Fruit fly (Drosophila melanogaster) whole organism, embryonic: ENCODE data around the gene CG5861.

Experiments
- ATbp ChIP-seq: fragments of 200-800 bp; sonication (Bioruptor generic); optimal IDR thresholded peaks from 2 replicates; lab custom pipeline; 2017; ENCODE audit warnings: missing biosample characterization, mild to moderate bottlenecking, missing genetic modification characterization, missing genetic modification reagents
- C15 ChIP-seq: fragments of 200-800 bp; sonication (Bioruptor generic); IDR thresholded peaks from 3 replicates; pipeline ENCODE4 v1.3.6; 2022; ENCODE audit warnings: missing biosample characterization, missing genetic modification characterization
- CG10543 ChIP-seq: fragments of 200-800 bp; sonication (Bioruptor generic); optimal IDR thresholded peaks from 3 replicates; lab custom pipeline; 2017; ENCODE audit warnings: missing biosample characterization, mild to moderate bottlenecking, missing genetic modification characterization, moderate library complexity
- CG10979 ChIP-seq: fragments of 200-800 bp; sonication (Bioruptor generic); optimal IDR thresholded peaks from 2 replicates; lab custom pipeline; 2018; ENCODE audit warnings: missing biosample characterization, mild to moderate bottlenecking, missing genetic modification characterization, moderate library complexity
- CG12299 ChIP-seq: fragments of 200-800 bp; sonication (Bioruptor generic); optimal IDR thresholded peaks from 2 replicates; lab custom pipeline; 2018; ENCODE audit warnings: missing biosample characterization, mild to moderate bottlenecking, missing genetic modification characterization
- CG1233 ChIP-seq: fragments of 200-800 bp; sonication (Bioruptor generic); optimal IDR thresholded peaks from 4 replicates; lab custom pipeline; 2018; ENCODE audit warnings: missing biosample characterization, mild to moderate bottlenecking, missing genetic modification characterization
- CG12769 ChIP-seq: fragments of 200-800 bp; sonication (Bioruptor generic); optimal IDR thresholded peaks from 2 replicates; lab custom pipeline; 2019; ENCODE audit warnings: missing biosample characterization, mild to moderate bottlenecking, missing genetic modification characterization, moderate library complexity
- CG15601 ChIP-seq: fragments of 200-800 bp; sonication (Bioruptor generic); optimal IDR thresholded peaks from 3 replicates; lab custom pipeline; 2019; ENCODE audit warnings: missing biosample characterization, mild to moderate bottlenecking, missing genetic modification characterization, moderate library complexity
- CG1647 ChIP-seq: fragments of 200-800 bp; sonication (Bioruptor generic); optimal IDR thresholded peaks from 3 replicates; lab custom pipeline; 2016; ENCODE audit warnings: missing biosample characterization, missing genetic modification characterization
- CG16813 ChIP-seq: fragments of 200-800 bp; sonication (Bioruptor generic); IDR thresholded peaks from 3 replicates; pipeline ENCODE4 v1.3.6; 2022; ENCODE audit warnings: missing biosample characterization, missing genetic modification characterization; ENCODE audit not compliant: partially characterized antibody
- CG17186 ChIP-seq: fragments of 200-800 bp; sonication (Bioruptor generic); optimal IDR thresholded peaks from 3 replicates; lab custom pipeline; 2017; ENCODE audit warnings: missing biosample characterization, missing genetic modification reagents, missing genetic modification characterization
- CG17912 ChIP-seq: fragments of 200-800 bp; sonication (Bioruptor generic); optimal IDR thresholded peaks from 2 replicates; lab custom pipeline; 2018; ENCODE audit warnings: missing biosample characterization, mild to moderate bottlenecking, missing genetic modification characterization
- CG2116 ChIP-seq: fragments of 200-800 bp; sonication (Bioruptor generic); optimal IDR thresholded peaks from 3 replicates; lab custom pipeline; 2018; ENCODE audit warnings: missing biosample characterization, mild to moderate bottlenecking, missing genetic modification characterization
- CG2199 ChIP-seq: fragments of 200-800 bp; sonication (Bioruptor generic); IDR thresholded peaks from 3 replicates; pipeline ENCODE4 v1.3.6; 2022; ENCODE audit warnings: missing biosample characterization, missing genetic modification characterization
- CG4820 ChIP-seq: fragments of 200-800 bp; sonication (Bioruptor generic); optimal IDR thresholded peaks from 3 replicates; lab custom pipeline; 2016; ENCODE audit warnings: missing biosample characterization, missing genetic modification characterization
- CG5245 ChIP-seq: fragments of 200-800 bp; sonication (Bioruptor generic); optimal IDR thresholded peaks from 3 replicates; lab custom pipeline; 2016; ENCODE audit warnings: missing biosample characterization, missing genetic modification characterization
- CG6765 ChIP-seq: fragments of 200-800 bp; sonication (Bioruptor generic); optimal IDR thresholded peaks from 3 replicates; lab custom pipeline; 2017; ENCODE audit warnings: missing biosample characterization, mild to moderate bottlenecking, missing genetic modification characterization
- CG7963 ChIP-seq: fragments of 200-800 bp; sonication (Bioruptor generic); IDR thresholded peaks from 3 replicates; pipeline ENCODE4 v1.3.6; 2022; ENCODE audit warnings: missing biosample characterization, missing genetic modification characterization; ENCODE audit not compliant: partially characterized antibody
- CG9215 ChIP-seq: fragments of 200-800 bp; sonication (Bioruptor generic); IDR thresholded peaks from 2 replicates; pipeline ENCODE4 v1.3.6; 2022; ENCODE audit warnings: missing biosample characterization, missing genetic modification characterization
- CrebB ChIP-seq: fragments of 200-800 bp; sonication (Bioruptor generic); optimal IDR thresholded peaks from 3 replicates; lab custom pipeline; 2018; ENCODE audit warnings: missing biosample characterization, mild to moderate bottlenecking, missing genetic modification characterization
- HLH3B ChIP-seq: fragments of 200-800 bp; sonication (Bioruptor generic); IDR thresholded peaks from 2 replicates; pipeline ENCODE4 v1.3.6; 2022; ENCODE audit warnings: missing biosample characterization, missing genetic modification characterization
- Hmr ChIP-seq: fragments of 200-800 bp; sonication (Bioruptor generic); optimal IDR thresholded peaks from 3 replicates; lab custom pipeline; 2017; ENCODE audit warnings: mild to moderate bottlenecking, missing biosample characterization, missing genetic modification reagents, missing genetic modification characterization
- Hmx ChIP-seq: fragments of 200-800 bp; sonication (Bioruptor generic); optimal IDR thresholded peaks from 2 replicates; lab custom pipeline; 2016; ENCODE audit warnings: missing biosample characterization, missing genetic modification characterization
- Mes4 ChIP-seq: fragments of 200-800 bp; sonication (Bioruptor generic); optimal IDR thresholded peaks from 2 replicates; lab custom pipeline; 2016; ENCODE audit warnings: missing biosample characterization, missing genetic modification characterization
- Myb ChIP-seq: fragments of 200-800 bp; sonication (Bioruptor generic); optimal IDR thresholded peaks from 2 replicates; lab custom pipeline; 2016; ENCODE audit warnings: missing biosample characterization, missing genetic modification characterization
- Opbp ChIP-seq: fragments of 200-800 bp; sonication (Bioruptor generic); IDR thresholded peaks from 3 replicates; pipeline ENCODE4 v1.3.6; 2022; ENCODE audit warnings: missing biosample characterization, missing genetic modification characterization; ENCODE audit not compliant: partially characterized antibody
- Ptx1 ChIP-seq: fragments of 200-800 bp; sonication (Bioruptor generic); IDR thresholded peaks from 2 replicates; pipeline ENCODE4 v1.3.6; 2022; ENCODE audit warnings: missing biosample characterization, missing genetic modification characterization
- Ssrp ChIP-seq: fragments of 200-800 bp; sonication (Bioruptor generic); optimal IDR thresholded peaks from 2 replicates; lab custom pipeline; 2018; ENCODE audit warnings: missing biosample characterization, mild to moderate bottlenecking, missing genetic modification characterization, moderate library complexity
- Vsx1 ChIP-seq: fragments of 200-800 bp; sonication (Bioruptor generic); optimal IDR thresholded peaks from 2 replicates; lab custom pipeline; 2017; ENCODE audit warnings: missing biosample characterization, mild to moderate bottlenecking, missing genetic modification characterization, missing genetic modification reagents
- ap ChIP-seq: fragments of 200-800 bp; sonication (Bioruptor generic); IDR thresholded peaks from 2 replicates; pipeline ENCODE4 v1.3.6; 2022; ENCODE audit warnings: missing biosample characterization, missing genetic modification characterization
- ash1 ChIP-seq: fragments of 200-800 bp; sonication (Bioruptor generic); optimal IDR thresholded peaks from 2 replicates; lab custom pipeline; 2018; ENCODE audit warnings: missing biosample characterization, mild to moderate bottlenecking, missing genetic modification characterization
- ato ChIP-seq: fragments of 200-800 bp; sonication (Bioruptor generic); IDR thresholded peaks from 2 replicates; pipeline ENCODE4 v1.3.6; 2022; ENCODE audit warnings: missing biosample characterization, missing genetic modification characterization; ENCODE audit not compliant: partially characterized antibody
- az2 ChIP-seq: fragments of 200-800 bp; sonication (Bioruptor generic); optimal IDR thresholded peaks from 3 replicates; lab custom pipeline; 2016; ENCODE audit warnings: missing biosample characterization, missing genetic modification characterization
- croc ChIP-seq: fragments of 200-800 bp; sonication (Bioruptor generic); conservative IDR thresholded peaks from 3 replicates; pipeline ENCODE4 v1.3.6; 2022; ENCODE audit warnings: missing biosample characterization, missing genetic modification characterization
- danr ChIP-seq: fragments of 200-800 bp; sonication (Bioruptor generic); IDR thresholded peaks from 2 replicates; pipeline ENCODE4 v1.3.6; 2022; ENCODE audit warnings: missing biosample characterization, missing genetic modification characterization
- fd102C ChIP-seq: fragments of 200-800 bp; sonication (Bioruptor generic); optimal IDR thresholded peaks from 2 replicates; lab custom pipeline; 2018; ENCODE audit warnings: missing biosample characterization, mild to moderate bottlenecking, missing genetic modification characterization, moderate library complexity
- fru ChIP-seq: fragments of >200 bp; optimal IDR thresholded peaks from 2 replicates; lab custom pipeline; 2017
- gfzf ChIP-seq: fragments of 200-800 bp; sonication (Bioruptor generic); optimal IDR thresholded peaks from 2 replicates; lab custom pipeline; 2016; ENCODE audit warnings: missing biosample characterization, mild to moderate bottlenecking, missing genetic modification characterization, moderate library complexity
- hbn ChIP-seq: fragments of 200-800 bp; sonication (Bioruptor generic); IDR thresholded peaks from 2 replicates; pipeline ENCODE4 v1.3.6; 2022; ENCODE audit warnings: missing biosample characterization, missing genetic modification characterization; ENCODE audit not compliant: partially characterized antibody
- kay ChIP-seq: fragments of 200-800 bp; sonication (Bioruptor generic); optimal IDR thresholded peaks from 2 replicates; lab custom pipeline; 2016; ENCODE audit warnings: missing biosample characterization, missing genetic modification characterization
- lov ChIP-seq, 2 experiments: fragments of 200-800 bp in 1 of 2; fragments of >200 bp in 1 of 2; sonication (Bioruptor generic) in 1 of 2; IDR thresholded peaks in 1 of 2; optimal IDR thresholded peaks in 1 of 2; 2 replicates in 1 of 2; 3 replicates in 1 of 2; pipeline versions ENCODE4 v1.3.6 to Lab custom; 2017 to 2022; ENCODE audit warnings: missing biosample characterization in 1 of 2, missing genetic modification characterization in 1 of 2
- psq ChIP-seq: fragments of 200-800 bp; sonication (Bioruptor generic); optimal IDR thresholded peaks from 2 replicates; lab custom pipeline; 2017; ENCODE audit warnings: missing biosample characterization, missing genetic modification characterization
- schlank ChIP-seq: fragments of 200-800 bp; sonication (Bioruptor generic); optimal IDR thresholded peaks from 2 replicates; lab custom pipeline; 2018; ENCODE audit warnings: missing biosample characterization, mild to moderate bottlenecking, missing genetic modification characterization
- stwl ChIP-seq: fragments of 200-800 bp; sonication (Bioruptor generic); optimal IDR thresholded peaks from 3 replicates; lab custom pipeline; 2018; ENCODE audit warnings: missing biosample characterization, mild to moderate bottlenecking, missing genetic modification characterization, moderate library complexity
- tgo ChIP-seq: fragments of 200-800 bp; sonication (Bioruptor generic); IDR thresholded peaks from 3 replicates; pipeline ENCODE4 v1.3.6; 2022; ENCODE audit warnings: missing biosample characterization, missing genetic modification characterization
- tio ChIP-seq: fragments of 200-800 bp; sonication (Bioruptor generic); optimal IDR thresholded peaks from 2 replicates; lab custom pipeline; 2017; ENCODE audit warnings: missing biosample characterization, missing genetic modification characterization, inconsistent platforms
- tll ChIP-seq, 2 experiments: fragments of 200-800 bp in 1 of 2; fragments of >200 bp in 1 of 2; sonication (Bioruptor generic) in 1 of 2; optimal IDR thresholded peaks; 2 replicates each; lab custom pipeline; 2017 to 2019; ENCODE audit warnings: missing biosample characterization in 2 of 2, missing genetic modification characterization in 2 of 2, mild to moderate bottlenecking in 1 of 2, moderate library complexity in 1 of 2
- vfl ChIP-seq: fragments of 200-800 bp; sonication (Bioruptor generic); optimal IDR thresholded peaks from 2 replicates; lab custom pipeline; 2016; ENCODE audit warnings: missing biosample characterization, missing genetic modification characterization

The CG5861 gene

dm6 chr2L:16317777-16318610 lies 10.9 kb upstream of the CG5861 start (continued):
- peak; percentile 23 for TF ChIP-seq schlank (tag; lab: Kevin White, UChicago)
- peak; percentile 57; the same call in 1 of the 2 replicates for TF ChIP-seq HLH3B (GFP tag; lab: Robert Waterston, UW)
- TF ChIP-seq Opbp (GFP tag; lab: Robert Waterston, UW) = no peak
- TF ChIP-seq CG4820 (GFP tag; lab: Kevin White, UChicago) = no peak
- TF ChIP-seq CG10543 = peak; percentile 79
- TF ChIP-seq Hmr (GFP tag; lab: Kevin White, UChicago) = peak; percentile 82
- no peak for TF ChIP-seq ash1 (GFP tag; lab: Kevin White, UChicago)
- no peak for TF ChIP-seq Hmx (GFP tag; lab: Kevin White, UChicago)
- no peak for TF ChIP-seq gfzf
- TF ChIP-seq CG2116 (GFP tag; lab: Kevin White, UChicago) = peak; percentile 27
- TF ChIP-seq CG10979 = no peak
- peak; percentile 13 for TF ChIP-seq Myb
- TF ChIP-seq CG7963 (GFP tag; lab: Robert Waterston, UW) = no peak
- peak; percentile 77 for TF ChIP-seq Vsx1
- no peak for TF ChIP-seq ato (GFP tag; lab: Robert Waterston, UW)
- TF ChIP-seq danr (GFP tag; lab: Robert Waterston, UW) = peak; percentile 36; the same call in 1 of the 2 replicates
- TF ChIP-seq CG2199 (GFP tag; lab: Robert Waterston, UW) = no peak
- TF ChIP-seq croc = no peak
- no peak for TF ChIP-seq hbn (GFP tag; lab: Robert Waterston, UW)
- peak; percentile 74 for TF ChIP-seq CG15601
- peak; percentile 16 for TF ChIP-seq tio (GFP tag; lab: Kevin White, UChicago)
- no peak for TF ChIP-seq CG17186 (GFP tag; lab: Kevin White, UChicago)
- peak; percentile 37 for TF ChIP-seq CG1647
- peak; percentile 57 for TF ChIP-seq CG17912 (GFP tag; lab: Kevin White, UChicago)
- TF ChIP-seq CrebB = peak; percentile 43
- TF ChIP-seq Mes4 = peak; percentile 9
- no peak for TF ChIP-seq CG5245 (GFP tag; lab: Kevin White, UChicago)
- no peak for TF ChIP-seq lov (optimal IDR thresholded peaks at IDR 0.05; lab: Kevin White, UChicago)
- no peak; the same call in 2 of the 3 replicates for TF ChIP-seq lov (GFP tag; IDR thresholded peaks at IDR 0.05; lab: Robert Waterston, UW)
- peak; percentile 11; the same call in 1 of the 2 replicates for TF ChIP-seq ap (GFP tag; lab: Robert Waterston, UW)
- peak; percentile 91 for TF ChIP-seq ATbp (GFP tag; lab: Kevin White, UChicago)
- TF ChIP-seq stwl (tag; lab: Kevin White, UChicago) = no peak
- TF ChIP-seq psq (GFP tag; lab: Kevin White, UChicago) = no peak
- TF ChIP-seq Ptx1 = no peak
- TF ChIP-seq CG12769 (tag; lab: Kevin White, UChicago) = no peak
- TF ChIP-seq CG9215 = no peak
- no peak for TF ChIP-seq az2 (GFP tag; lab: Kevin White, UChicago)
- no peak for TF ChIP-seq fd102C (GFP tag; lab: Kevin White, UChicago)
- no peak for TF ChIP-seq kay (GFP tag; lab: Kevin White, UChicago)
- TF ChIP-seq CG6765 = peak; percentile 50
- no peak for TF ChIP-seq C15
- TF ChIP-seq tll (GFP tag; optimal IDR thresholded peaks at IDR 0.05; lab: Kevin White, UChicago) = no peak
- TF ChIP-seq fru (lab: Kevin White, UChicago) = no peak
- TF ChIP-seq CG1233 (GFP tag; lab: Kevin White, UChicago) = peak; percentile 15
- no peak for TF ChIP-seq tgo (GFP tag; lab: Robert Waterston, UW)
- TF ChIP-seq CG16813 (GFP tag; lab: Robert Waterston, UW) = no peak
- TF ChIP-seq Ssrp (tag; lab: Kevin White, UChicago) = no peak
- TF ChIP-seq CG12299 (tag; lab: Kevin White, UChicago) = peak; percentile 67
- no peak for TF ChIP-seq vfl (GFP tag; lab: Kevin White, UChicago)
